Fruit fly (Drosophila melanogaster) S2 (cell line): ENCODE data around the gene Cyp28d1.

ENCODE experiments used
- CG8478 ChIP-seq: fragments of >200 bp; optimal IDR thresholded peaks from 2 replicates; lab custom pipeline; 2018
- CTCF ChIP-seq, 2 experiments: fragments of >200 bp; optimal IDR thresholded peaks; 2 replicates each; lab custom pipeline; 2018

dm6 chr2L:5231437-5231836, 21.2 kb downstream of the Cyp28d1 start:
- no peak for TF ChIP-seq CG8478 (lab: Kevin White, UChicago)
- TF ChIP-seq CTCF (optimal IDR thresholded peaks at IDR 0.05; lab: Kevin White, UChicago) = no peak
